Worm (Caenorhabditis elegans) whole organism, L4 larva: Measurements from ENCODE around the gene glo-4.

Experiments
- F26F4.8 ChIP-seq: fragments of 200-800 bp; sonication (Bioruptor generic); conservative IDR thresholded peaks from 2 replicates; pipeline ENCODE4 v1.3.6; 2022; ENCODE audit warnings: missing genetic modification characterization, missing compliant biosample characterization
- F37D6.2 ChIP-seq: sonication (generic microtip); optimal IDR thresholded peaks from 2 replicates; lab custom pipeline; 2016; ENCODE audit warnings: mild to moderate bottlenecking, missing genetic modification characterization, missing compliant biosample characterization
- F44E2.7 ChIP-seq: fragments of 200-800 bp; sonication (Bioruptor generic); IDR thresholded peaks from 2 replicates; pipeline ENCODE4 v2.1.2; 2022; ENCODE audit warnings: missing genetic modification characterization, missing compliant biosample characterization
- T26A8.4 ChIP-seq: fragments of 200-800 bp; sonication (Bioruptor generic); IDR thresholded peaks from 2 replicates; pipeline ENCODE4 v1.3.6; 2022; ENCODE audit warnings: missing genetic modification characterization, missing compliant biosample characterization
- Y5F2A.4 ChIP-seq: fragments of 200-800 bp; sonication (Bioruptor generic); optimal IDR thresholded peaks from 2 replicates; lab custom pipeline; 2018; ENCODE audit warnings: mild to moderate bottlenecking, missing genetic modification characterization, missing compliant biosample characterization
- ctbp-1 ChIP-seq: fragments of 200-800 bp; sonication (Bioruptor generic); IDR thresholded peaks from 2 replicates; pipeline ENCODE4 v1.3.6; 2022; ENCODE audit warnings: missing genetic modification reagents, missing genetic modification characterization, missing compliant biosample characterization
- daf-16 ChIP-seq, 3 experiments: sonication (generic microtip); optimal IDR thresholded peaks; 2 replicates each; lab custom pipeline; 2016 to 2017; ENCODE audit warnings: missing genetic modification characterization in 3 of 3, missing genetic modification reagents in 3 of 3, mild to moderate bottlenecking in 2 of 3, missing compliant biosample characterization in 2 of 3, missing biosample characterization in 1 of 3, moderate library complexity in 1 of 3
- dmd-6 ChIP-seq: fragments of 200-800 bp; sonication (Bioruptor generic); IDR thresholded peaks from 2 replicates; pipeline ENCODE4 v1.3.6; 2022; ENCODE audit warnings: missing genetic modification reagents, missing genetic modification characterization, missing compliant biosample characterization
- dve-1 ChIP-seq: sonication (generic microtip); optimal IDR thresholded peaks from 2 replicates; lab custom pipeline; 2017; ENCODE audit warnings: antibody characterized with exemption, mild to moderate bottlenecking, missing genetic modification characterization, missing compliant biosample characterization; ENCODE audit not compliant: insufficient read depth
- hif-1 ChIP-seq, 2 experiments: sonication (generic microtip); optimal IDR thresholded peaks; 2 replicates each; lab custom pipeline; 2016 to 2017; ENCODE audit warnings: missing compliant biosample characterization in 2 of 2, missing genetic modification characterization in 2 of 2, missing genetic modification reagents in 2 of 2, missing genotype in 2 of 2, mild to moderate bottlenecking in 1 of 2
- hlh-11 ChIP-seq: fragments of 200-800 bp; sonication (Bioruptor generic); optimal IDR thresholded peaks from 2 replicates; lab custom pipeline; 2018; ENCODE audit warnings: mild to moderate bottlenecking, missing genetic modification characterization, missing compliant biosample characterization
- hlh-30 ChIP-seq: sonication (generic microtip); optimal IDR thresholded peaks from 2 replicates; lab custom pipeline; 2017; ENCODE audit warnings: antibody characterized with exemption, mild to moderate bottlenecking, missing genetic modification characterization, missing compliant biosample characterization; ENCODE audit not compliant: insufficient read depth
- lin-1 ChIP-seq: fragments of 200-800 bp; sonication (Bioruptor generic); IDR thresholded peaks from 2 replicates; pipeline ENCODE4 v1.3.6; 2022; ENCODE audit warnings: missing genetic modification reagents, missing genetic modification characterization, missing compliant biosample characterization
- lsy-2 ChIP-seq, 2 experiments: fragments of 150-350 bp in 1 of 2; sonication (generic microtip) in 1 of 2; optimal IDR thresholded peaks; 2 replicates each; lab custom pipeline; 2014 to 2017; ENCODE audit warnings: missing biosample characterization in 2 of 2, missing genetic modification characterization in 2 of 2
- madf-5 ChIP-seq, 2 experiments: fragments of 200-800 bp; sonication (Bioruptor generic); IDR thresholded peaks; 2 replicates each; pipeline ENCODE4 v1.3.6; 2022; ENCODE audit warnings: missing compliant biosample characterization in 2 of 2, missing genetic modification characterization in 2 of 2
- mep-1 ChIP-seq: fragments of 150-350 bp; sonication (generic microtip); optimal IDR thresholded peaks from 3 replicates; lab custom pipeline; 2014; ENCODE audit warnings: missing biosample characterization, missing genetic modification characterization
- nhr-102 ChIP-seq: sonication (generic microtip); optimal IDR thresholded peaks from 2 replicates; lab custom pipeline; 2016; ENCODE audit warnings: mild to moderate bottlenecking, missing genetic modification characterization, moderate library complexity, missing compliant biosample characterization
- nhr-28 ChIP-seq: fragments of 150-350 bp; optimal IDR thresholded peaks from 2 replicates; lab custom pipeline; 2014; ENCODE audit warnings: missing biosample characterization, missing genetic modification characterization
- nhr-48 ChIP-seq: sonication (generic microtip); optimal IDR thresholded peaks from 2 replicates; lab custom pipeline; 2016; ENCODE audit warnings: mild to moderate bottlenecking, missing genetic modification characterization, missing compliant biosample characterization
- nhr-6 ChIP-seq: fragments of 150-350 bp; optimal IDR thresholded peaks from 2 replicates; lab custom pipeline; 2014; ENCODE audit warnings: missing biosample characterization, missing genetic modification characterization
- nhr-76 ChIP-seq: fragments of 150-350 bp; optimal IDR thresholded peaks from 2 replicates; lab custom pipeline; 2014; ENCODE audit warnings: missing biosample characterization, missing genetic modification characterization
- nhr-77 ChIP-seq: fragments of 150-350 bp; optimal IDR thresholded peaks from 2 replicates; lab custom pipeline; 2014; ENCODE audit warnings: missing biosample characterization, missing genetic modification characterization
- php-3 ChIP-seq: fragments of 200-800 bp; sonication (Bioruptor generic); IDR thresholded peaks from 2 replicates; pipeline ENCODE4 v1.3.6; 2022; ENCODE audit warnings: missing genetic modification reagents, missing genetic modification characterization, missing compliant biosample characterization
- pqm-1 ChIP-seq: sonication (generic microtip); optimal IDR thresholded peaks from 2 replicates; lab custom pipeline; 2017; ENCODE audit warnings: missing biosample characterization, missing genetic modification characterization
- set-16 ChIP-seq: fragments of 200-800 bp; sonication (Bioruptor generic); IDR thresholded peaks from 2 replicates; pipeline ENCODE4 v1.3.6; 2022; ENCODE audit warnings: missing genetic modification reagents, missing genetic modification characterization, missing compliant biosample characterization
- skn-1 ChIP-seq: fragments of 150-350 bp; optimal IDR thresholded peaks from 2 replicates; lab custom pipeline; 2014; ENCODE audit warnings: missing biosample characterization, missing genetic modification characterization
- spr-1 ChIP-seq: sonication (generic microtip); optimal IDR thresholded peaks from 2 replicates; lab custom pipeline; 2016; ENCODE audit warnings: mild to moderate bottlenecking, missing genetic modification characterization, missing compliant biosample characterization
- unc-39 ChIP-seq: sonication (generic microtip); optimal IDR thresholded peaks from 2 replicates; lab custom pipeline; 2017; ENCODE audit warnings: missing biosample characterization, missing genetic modification characterization
- unc-62 ChIP-seq, 3 experiments: fragments of 150-350 bp in 1 of 3; sonication (generic microtip); optimal IDR thresholded peaks in 2 of 3; peaks in 1 of 3; 1 replicate in 1 of 3; 2 replicates in 2 of 3; lab custom pipeline; 2014 to 2017; ENCODE audit warnings: missing biosample characterization in 3 of 3, missing genetic modification characterization in 3 of 3, missing genetic modification reagents in 3 of 3, missing genotype in 1 of 3
- ztf-7 ChIP-seq: fragments of 150-350 bp; optimal IDR thresholded peaks from 2 replicates; lab custom pipeline; 2014; ENCODE audit warnings: missing biosample characterization, missing genetic modification characterization

glo-4 gene

ce11 chrV:9257467-9257866 lies 14.4 kb upstream of the glo-4 start, which contains the start of gene F07C3.16:
F07C3.16 (minus strand) TSS chrV:9257567.
- TF ChIP-seq pqm-1 (tag; lab: Kevin White, UChicago) (no peak), ctbp-1 (GFP tag; lab: Robert Waterston, UW) (no peak), unc-39 (tag; lab: Kevin White, UChicago) (no peak), nhr-76 (tag; lab: Kevin White, UChicago) (no peak), unc-62 (GFP tag; optimal IDR thresholded peaks at IDR 0.05 in 1 of 2; lab: Kevin White, UChicago) (peak in 1 of 2 experiments; percentile 78), unc-62 (tag; optimal IDR thresholded peaks at IDR 0.05; lab: Kevin White, UChicago) (no peak), nhr-28 (tag; lab: Kevin White, UChicago) (no peak), skn-1 (no peak)

- TF ChIP-seq nhr-6 (tag; lab: Kevin White, UChicago) (peak; percentile 67), nhr-48 (tag; lab: Kevin White, UChicago) (peak; percentile 72), nhr-28 (tag; lab: Kevin White, UChicago) (peak; percentile 80), nhr-102 (tag; lab: Kevin White, UChicago) (peak; percentile 66), F26F4.8 (GFP tag; lab: Robert Waterston, UW) (no peak), Y5F2A.4 (GFP tag; lab: Kevin White, UChicago) (no peak), hif-1 (tag; optimal IDR thresholded peaks at IDR 0.05; lab: Kevin White, UChicago) (peak in 1 of 2 experiments; percentile 54), php-3 (GFP tag; lab: Robert Waterston, UW) (peak; percentile 92), mep-1 (tag; lab: Kevin White, UChicago) (peak; percentile 6), dve-1 (tag; lab: Kevin White, UChicago) (peak; percentile 82), lin-1 (GFP tag; lab: Robert Waterston, UW) (0 out of 2 replicates have a peak, but pooled peaks have one; percentile 27), dmd-6 (GFP tag; lab: Robert Waterston, UW) (peak; percentile 81), madf-5 (GFP tag; IDR thresholded peaks at IDR 0.05; lab: Robert Waterston, UW) (no peak), pqm-1 (tag; lab: Kevin White, UChicago) (peak; percentile 92), nhr-77 (tag; lab: Kevin White, UChicago) (peak; percentile 64), daf-16 (GFP tag; optimal IDR thresholded peaks at IDR 0.05; lab: Kevin White, UChicago) (no peak), daf-16 (tag; optimal IDR thresholded peaks at IDR 0.05; lab: Kevin White, UChicago) (peak; percentile 71), F44E2.7 (GFP tag; lab: Robert Waterston, UW) (no peak), spr-1 (tag; lab: Kevin White, UChicago) (no peak), hlh-30 (tag; lab: Kevin White, UChicago) (peak; percentile 10), hlh-11 (peak; percentile 82)
Measured at ce11 chrV:9255480-9255879, 12.5 kb upstream of the glo-4 start.

- TF ChIP-seq nhr-102 (tag; lab: Kevin White, UChicago) (no peak), nhr-48 (tag; lab: Kevin White, UChicago) (peak; percentile 41), unc-62 (GFP tag; optimal IDR thresholded peaks at IDR 0.05 in 1 of 2; lab: Kevin White, UChicago) (no peak), unc-62 (tag; optimal IDR thresholded peaks at IDR 0.05; lab: Kevin White, UChicago) (no peak), set-16 (no peak), T26A8.4 (GFP tag; lab: Robert Waterston, UW) (no peak), pqm-1 (tag; lab: Kevin White, UChicago) (peak; percentile 82), php-3 (GFP tag; lab: Robert Waterston, UW) (peak; percentile 81), hlh-11 (peak; percentile 48), F37D6.2 (tag; lab: Kevin White, UChicago) (no peak), nhr-28 (tag; lab: Kevin White, UChicago) (peak; percentile 52), lsy-2 (tag; optimal IDR thresholded peaks at IDR 0.05; lab: Kevin White, UChicago) (peak in 1 of 2 experiments; percentile 26), dve-1 (tag; lab: Kevin White, UChicago) (peak; percentile 57), daf-16 (GFP tag; optimal IDR thresholded peaks at IDR 0.05; lab: Kevin White, UChicago) (no peak), daf-16 (tag; optimal IDR thresholded peaks at IDR 0.05; lab: Kevin White, UChicago) (peak; percentile 91), hif-1 (tag; optimal IDR thresholded peaks at IDR 0.05; lab: Kevin White, UChicago) (peak in 1 of 2 experiments; percentile 16), ztf-7 (tag; lab: Kevin White, UChicago) (peak; percentile 6)
Measured at ce11 chrV:9254012-9254696, 11.1 kb upstream of the glo-4 start, which contains the start of gene F07C3.9. F07C3.9 (minus strand) TSS chrV:9254646.
